Worm (Caenorhabditis elegans) whole organism, L1 larva: ENCODE measurements around the gene H14A12.3.

ENCODE experiments used
- C04F5.9 ChIP-seq: sonication (generic microtip); optimal IDR thresholded peaks from 2 replicates; lab custom pipeline; 2016; ENCODE audit warnings: missing genetic modification characterization, missing compliant biosample characterization
- aly-2 ChIP-seq: fragments of 150-350 bp; optimal IDR thresholded peaks from 2 replicates; lab custom pipeline; 2014; ENCODE audit warnings: missing biosample characterization, missing genetic modification characterization
- ama-1 ChIP-seq: fragments of 150-350 bp; optimal IDR thresholded peaks from 2 replicates; lab custom pipeline; 2014
- blmp-1 ChIP-seq: fragments of 150-350 bp; optimal IDR thresholded peaks from 2 replicates; lab custom pipeline; 2014; ENCODE audit warnings: missing biosample characterization, missing genetic modification characterization
- ceh-63 ChIP-seq: fragments of 200-800 bp; sonication (Bioruptor generic); optimal IDR thresholded peaks from 2 replicates; lab custom pipeline; 2018; ENCODE audit warnings: mild to moderate bottlenecking, missing genetic modification characterization, missing compliant biosample characterization
- ceh-82 ChIP-seq, 3 experiments: fragments of 150-350 bp in 1 of 3; sonication (generic microtip) in 2 of 3; optimal IDR thresholded peaks; 2 replicates each; lab custom pipeline; 2014 to 2017; ENCODE audit warnings: missing biosample characterization in 3 of 3, missing genetic modification characterization in 3 of 3
- ceh-90 ChIP-seq: sonication (generic microtip); optimal IDR thresholded peaks from 2 replicates; lab custom pipeline; 2016; ENCODE audit warnings: missing genetic modification characterization, missing compliant biosample characterization
- dpl-1 ChIP-seq, 3 experiments: fragments of 150-350 bp in 2 of 3; sonication (generic microtip) in 1 of 3; optimal IDR thresholded peaks; 2 replicates each; lab custom pipeline; 2014 to 2017; ENCODE audit warnings: missing biosample characterization in 3 of 3, missing genetic modification characterization in 3 of 3, missing genetic modification reagents in 3 of 3
- dsc-1 ChIP-seq: sonication (generic microtip); optimal IDR thresholded peaks from 2 replicates; lab custom pipeline; 2016; ENCODE audit warnings: mild to moderate bottlenecking, missing genetic modification characterization, missing compliant biosample characterization
- efl-1 ChIP-seq, 4 experiments: fragments of 150-350 bp; optimal IDR thresholded peaks in 3 of 4; peaks in 1 of 4; 1 replicate in 1 of 4; 2 replicates in 3 of 4; lab custom pipeline; 2014; ENCODE audit warnings: missing biosample characterization in 2 of 4, missing genetic modification characterization in 2 of 4, missing genetic modification reagents in 2 of 4
- egl-27 ChIP-seq, 2 experiments: fragments of 150-350 bp in 1 of 2; sonication (generic microtip); optimal IDR thresholded peaks; 3 replicates each; lab custom pipeline; 2017 to 2018; ENCODE audit warnings: missing biosample characterization in 2 of 2, missing genetic modification characterization in 2 of 2, missing genetic modification reagents in 2 of 2
- elt-2 ChIP-seq: sonication (generic microtip); optimal IDR thresholded peaks from 2 replicates; lab custom pipeline; 2016; ENCODE audit warnings: missing genetic modification characterization, mild to moderate bottlenecking, inconsistent platforms, missing compliant biosample characterization, missing genetic modification reagents
- ets-5 ChIP-seq: fragments of 200-800 bp; sonication (Bioruptor generic); IDR thresholded peaks from 2 replicates; pipeline ENCODE4 v1.3.6; 2022; ENCODE audit warnings: missing genetic modification characterization, missing compliant biosample characterization
- fkh-4 ChIP-seq: sonication (generic microtip); optimal IDR thresholded peaks from 2 replicates; lab custom pipeline; 2016; ENCODE audit warnings: missing compliant biosample characterization, missing genetic modification characterization, borderline replicate concordance
- grh-1 ChIP-seq: fragments of 200-800 bp; sonication (Bioruptor generic); IDR thresholded peaks from 2 replicates; pipeline ENCODE4 v1.3.6; 2022; ENCODE audit warnings: missing genetic modification reagents, missing genetic modification characterization, missing compliant biosample characterization
- hlh-17 ChIP-seq: fragments of 200-800 bp; sonication (Bioruptor generic); optimal IDR thresholded peaks from 2 replicates; lab custom pipeline; 2018; ENCODE audit warnings: missing genetic modification characterization, mild to moderate bottlenecking, missing compliant biosample characterization, moderate library complexity, borderline replicate concordance
- hlh-4 ChIP-seq: sonication (generic microtip); optimal IDR thresholded peaks from 2 replicates; lab custom pipeline; 2016; ENCODE audit warnings: mild to moderate bottlenecking, missing genetic modification characterization, missing compliant biosample characterization
- lin-35 ChIP-seq, 2 experiments: fragments of 150-350 bp; optimal IDR thresholded peaks; 2 replicates each; lab custom pipeline; 2014; ENCODE audit warnings: missing biosample characterization in 2 of 2, missing genetic modification characterization in 2 of 2, missing genetic modification reagents in 2 of 2
- lin-39 ChIP-seq: fragments of 150-350 bp; optimal IDR thresholded peaks from 2 replicates; lab custom pipeline; 2014; ENCODE audit warnings: missing biosample characterization, missing genetic modification reagents, missing genetic modification characterization
- lsy-2 ChIP-seq, 2 experiments: fragments of 150-350 bp; optimal IDR thresholded peaks; 2 replicates each; lab custom pipeline; 2014; ENCODE audit warnings: missing biosample characterization in 2 of 2, missing genetic modification characterization in 2 of 2
- mab-9 ChIP-seq: fragments of 200-800 bp; sonication (Bioruptor generic); IDR thresholded peaks from 2 replicates; pipeline ENCODE4 v1.3.6; 2022; ENCODE audit warnings: missing genetic modification reagents, missing genetic modification characterization, missing compliant biosample characterization
- mdl-1 ChIP-seq, 2 experiments: fragments of 150-350 bp; optimal IDR thresholded peaks; 2 replicates each; lab custom pipeline; 2014 to 2017; ENCODE audit warnings: missing biosample characterization in 2 of 2, missing genetic modification characterization in 2 of 2, inconsistent platforms in 1 of 2
- mep-1 ChIP-seq: fragments of 150-350 bp; optimal IDR thresholded peaks from 2 replicates; lab custom pipeline; 2014; ENCODE audit warnings: missing biosample characterization, missing genetic modification characterization
- nhr-11 ChIP-seq: fragments of 150-350 bp; optimal IDR thresholded peaks from 2 replicates; lab custom pipeline; 2014; ENCODE audit warnings: missing biosample characterization, missing genetic modification characterization
- nhr-19 ChIP-seq: fragments of 200-800 bp; sonication (Bioruptor generic); conservative IDR thresholded peaks from 2 replicates; pipeline ENCODE4 v1.3.6; 2022; ENCODE audit warnings: missing genetic modification characterization, missing compliant biosample characterization
- nhr-47 ChIP-seq: sonication (generic microtip); optimal IDR thresholded peaks from 2 replicates; lab custom pipeline; 2016; ENCODE audit warnings: mild to moderate bottlenecking, missing genetic modification characterization, moderate library complexity, missing compliant biosample characterization
- nhr-71 ChIP-seq: sonication (generic microtip); optimal IDR thresholded peaks from 2 replicates; lab custom pipeline; 2016; ENCODE audit warnings: mild to moderate bottlenecking, missing genetic modification characterization, moderate library complexity, missing compliant biosample characterization
- nhr-76 ChIP-seq: sonication (generic microtip); optimal IDR thresholded peaks from 2 replicates; lab custom pipeline; 2017; ENCODE audit warnings: missing biosample characterization, missing genetic modification characterization
- nhr-90 ChIP-seq: sonication (generic microtip); optimal IDR thresholded peaks from 2 replicates; lab custom pipeline; 2016; ENCODE audit warnings: mild to moderate bottlenecking, missing genetic modification characterization, missing compliant biosample characterization; ENCODE audit not compliant: poor library complexity
- rnt-1 ChIP-seq: sonication (generic microtip); optimal IDR thresholded peaks from 2 replicates; lab custom pipeline; 2016; ENCODE audit warnings: mild to moderate bottlenecking, missing genetic modification characterization, moderate library complexity, missing compliant biosample characterization
- skn-1 ChIP-seq: fragments of 150-350 bp; optimal IDR thresholded peaks from 2 replicates; lab custom pipeline; 2014; ENCODE audit warnings: missing biosample characterization, missing genetic modification characterization
- snpc-4 ChIP-seq: fragments of 150-350 bp; optimal IDR thresholded peaks from 2 replicates; lab custom pipeline; 2014; ENCODE audit warnings: missing biosample characterization, missing genetic modification characterization
- snu-23 ChIP-seq: sonication (generic microtip); optimal IDR thresholded peaks from 2 replicates; lab custom pipeline; 2016; ENCODE audit warnings: missing genetic modification characterization, missing compliant biosample characterization
- sox-4 ChIP-seq: sonication (generic microtip); optimal IDR thresholded peaks from 2 replicates; lab custom pipeline; 2016; ENCODE audit warnings: missing genetic modification characterization, missing compliant biosample characterization
- sup-37 ChIP-seq: fragments of 200-800 bp; sonication (Bioruptor generic); optimal IDR thresholded peaks from 2 replicates; lab custom pipeline; 2018; ENCODE audit warnings: mild to moderate bottlenecking, missing genetic modification characterization, missing compliant biosample characterization
- unc-130 ChIP-seq: fragments of 150-350 bp; optimal IDR thresholded peaks from 2 replicates; lab custom pipeline; 2017; ENCODE audit warnings: missing biosample characterization, missing genetic modification characterization, inconsistent platforms
- unc-62 ChIP-seq: fragments of 150-350 bp; optimal IDR thresholded peaks from 2 replicates; lab custom pipeline; 2014; ENCODE audit warnings: missing biosample characterization, missing genetic modification reagents, missing genetic modification characterization
- unc-86 ChIP-seq: sonication (generic microtip); optimal IDR thresholded peaks from 2 replicates; lab custom pipeline; 2016; ENCODE audit warnings: missing genetic modification characterization, missing compliant biosample characterization
- vab-15 ChIP-seq: sonication (generic microtip); optimal IDR thresholded peaks from 2 replicates; lab custom pipeline; 2017; ENCODE audit warnings: missing genotype, mild to moderate bottlenecking, missing genetic modification characterization, missing compliant biosample characterization
- xbp-1 ChIP-seq: sonication (generic microtip); optimal IDR thresholded peaks from 2 replicates; lab custom pipeline; 2016; ENCODE audit warnings: missing genetic modification characterization, missing compliant biosample characterization
- zag-1 ChIP-seq: fragments of 150-350 bp; optimal IDR thresholded peaks from 2 replicates; lab custom pipeline; 2014; ENCODE audit warnings: missing biosample characterization, missing genetic modification characterization
- zip-4 ChIP-seq: fragments of 200-800 bp; sonication (Bioruptor generic); optimal IDR thresholded peaks from 2 replicates; lab custom pipeline; 2018; ENCODE audit warnings: mild to moderate bottlenecking, missing genetic modification characterization, moderate library complexity, missing compliant biosample characterization
- ztf-11 ChIP-seq, 2 experiments: sonication (generic microtip); optimal IDR thresholded peaks; 2 replicates each; lab custom pipeline; 2016 to 2017; ENCODE audit warnings: missing genetic modification characterization in 2 of 2, missing biosample characterization in 1 of 2, missing compliant biosample characterization in 1 of 2

Gene H14A12.3

DNA sequence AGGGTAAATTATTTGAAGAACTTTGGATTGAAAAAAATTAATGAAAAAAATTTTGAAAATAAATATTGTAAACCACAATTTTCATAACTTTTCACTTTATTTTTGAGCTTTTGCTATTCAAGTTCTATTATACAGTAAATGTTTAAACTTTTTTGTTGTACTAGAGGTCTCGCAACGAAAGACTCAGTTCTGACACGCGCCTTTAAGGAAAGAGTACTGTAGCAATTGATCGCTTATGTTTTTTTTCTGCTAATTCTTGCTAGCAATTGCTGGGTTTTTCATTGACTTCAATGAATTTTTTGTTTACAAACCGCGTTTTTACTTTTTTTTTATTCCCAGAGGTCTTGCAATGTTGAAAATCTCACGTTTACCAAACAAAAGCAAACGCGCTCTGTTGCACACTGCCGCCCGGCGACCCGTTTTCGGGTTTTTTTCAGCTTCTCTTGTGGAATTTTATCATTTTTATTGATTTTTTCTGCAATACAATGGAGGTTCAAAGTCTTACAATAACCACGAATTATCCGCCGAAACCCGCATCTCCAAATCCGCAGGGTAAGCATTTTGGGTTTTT is at the start of gene H14A12.3:
H14A12.3 (plus strand) TSS at position 360 of the 571 bp plus-strand sequence.
- TF ChIP-seq dsc-1 (tag; lab: Kevin White, UChicago) (no peak), grh-1 (no peak), skn-1 (tag; lab: Kevin White, UChicago) (peak; percentile 28), nhr-47 (no peak), lsy-2 (tag; optimal IDR thresholded peaks at IDR 0.05; lab: Kevin White, UChicago) (peak in 1 of 2 experiments; percentile 33), snu-23 (peak; percentile 9), blmp-1 (tag; lab: Kevin White, UChicago) (peak; percentile 44), C04F5.9 (no peak), dpl-1 (GFP tag; optimal IDR thresholded peaks at IDR 0.05; lab: Kevin White, UChicago) (peak in 2 of 3 experiments; percentile 3 to 28), nhr-19 (GFP tag; lab: Robert Waterston, UW) (no peak), mep-1 (tag; lab: Kevin White, UChicago) (peak; percentile 30), lin-35 (GFP tag; optimal IDR thresholded peaks at IDR 0.05; lab: Kevin White, UChicago) (peak in 1 of 2 experiments; percentile 37), hlh-4 (no peak), mdl-1 (tag; optimal IDR thresholded peaks at IDR 0.05; lab: Kevin White, UChicago) (no peak), efl-1 (optimal IDR thresholded peaks at IDR 0.05; lab: Kevin White, UChicago) (peak; percentile 24 to 29), efl-1 (GFP tag; optimal IDR thresholded peaks at IDR 0.05 in 1 of 2; lab: Kevin White, UChicago) (peak in 1 of 2 experiments; percentile 14), fkh-4 (tag; lab: Kevin White, UChicago) (no peak), mab-9 (GFP tag; lab: Robert Waterston, UW) (no peak)

DNA sequence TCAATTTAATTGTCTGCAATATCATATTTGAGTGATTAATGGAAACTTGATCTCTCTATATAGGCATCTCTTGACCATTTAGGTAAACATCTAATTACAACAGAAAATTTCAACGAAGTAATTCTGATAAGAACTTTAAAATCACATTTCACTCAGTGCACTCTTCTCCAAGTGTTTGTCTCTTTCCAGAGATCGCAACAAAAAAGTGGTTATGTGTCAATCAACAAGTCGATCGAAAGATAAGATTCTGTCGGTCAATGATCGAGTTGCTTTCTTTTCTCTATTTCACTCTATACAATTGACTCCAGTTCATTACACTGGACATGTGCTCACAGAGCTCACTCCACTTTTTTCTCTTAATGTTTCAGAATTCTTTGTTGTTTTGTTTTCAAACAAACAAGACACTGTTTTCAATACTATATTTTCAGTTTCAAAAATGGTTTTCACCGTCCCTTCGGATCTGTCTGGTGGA is 9.9 kb upstream of the H14A12.3 start, which contains the start of gene alh-12:
alh-12 (plus strand) TSS at position 422 of the 472 bp plus-strand sequence.
- TF ChIP-seq fkh-4 (tag; lab: Kevin White, UChicago) (no peak), lin-35 (GFP tag; optimal IDR thresholded peaks at IDR 0.05; lab: Kevin White, UChicago) (peak in 1 of 2 experiments; percentile 19), lsy-2 (tag; optimal IDR thresholded peaks at IDR 0.05; lab: Kevin White, UChicago) (peak in 1 of 2 experiments; percentile 21), egl-27 (tag; optimal IDR thresholded peaks at IDR 0.05; lab: Kevin White, UChicago) (no peak), rnt-1 (tag; lab: Kevin White, UChicago) (peak; percentile 21), nhr-71 (tag; lab: Kevin White, UChicago) (peak; percentile 27), xbp-1 (no peak), elt-2 (tag; lab: Kevin White, UChicago) (peak; percentile 63), vab-15 (tag; lab: Kevin White, UChicago) (no peak), zip-4 (GFP tag; lab: Kevin White, UChicago) (no peak), snu-23 (peak; percentile 4)

DNA sequence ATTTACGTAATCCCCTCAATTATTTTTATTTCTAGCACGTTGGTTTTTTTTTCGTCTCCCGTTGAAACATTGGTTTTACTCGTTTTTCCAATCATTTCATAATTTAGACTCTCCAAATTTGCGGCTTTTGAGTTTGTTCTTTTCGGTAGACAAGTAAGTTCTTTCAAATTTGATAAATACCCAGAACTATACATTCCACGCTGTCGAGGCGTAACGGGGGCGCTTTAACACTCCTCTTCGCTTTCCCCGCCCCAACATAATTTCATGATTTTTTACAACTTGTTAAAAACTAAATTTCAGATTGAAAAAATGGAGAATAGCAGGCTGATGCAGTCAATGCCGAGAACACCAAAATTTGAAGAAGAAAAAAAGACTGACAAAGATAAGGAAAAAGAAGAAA is 7.0 kb upstream of the H14A12.3 start, which contains the start of gene Y69F12A.1:
Y69F12A.1 (plus strand) TSS at position 301 of the 400 bp plus-strand sequence.
- TF ChIP-seq unc-130 (tag; lab: Kevin White, UChicago), result no peak
- no peak for TF ChIP-seq ama-1 (lab: Kevin White, UChicago)
- no peak for TF ChIP-seq unc-62 (GFP tag; lab: Kevin White, UChicago)
- no peak for TF ChIP-seq efl-1 (optimal IDR thresholded peaks at IDR 0.05; lab: Kevin White, UChicago)
- no peak for TF ChIP-seq efl-1 (GFP tag; optimal IDR thresholded peaks at IDR 0.05 in 1 of 2; lab: Kevin White, UChicago)
- no peak for TF ChIP-seq zag-1 (tag; lab: Kevin White, UChicago)
- TF ChIP-seq fkh-4 (tag; lab: Kevin White, UChicago), result no peak
- TF ChIP-seq sup-37 (GFP tag; lab: Kevin White, UChicago), result no peak
- TF ChIP-seq ceh-90 (tag; lab: Kevin White, UChicago), result no peak
- TF ChIP-seq ets-5, result no peak
- TF ChIP-seq elt-2 (tag; lab: Kevin White, UChicago), result no peak
- TF ChIP-seq, all 84 proteins: peak for 0

DNA sequence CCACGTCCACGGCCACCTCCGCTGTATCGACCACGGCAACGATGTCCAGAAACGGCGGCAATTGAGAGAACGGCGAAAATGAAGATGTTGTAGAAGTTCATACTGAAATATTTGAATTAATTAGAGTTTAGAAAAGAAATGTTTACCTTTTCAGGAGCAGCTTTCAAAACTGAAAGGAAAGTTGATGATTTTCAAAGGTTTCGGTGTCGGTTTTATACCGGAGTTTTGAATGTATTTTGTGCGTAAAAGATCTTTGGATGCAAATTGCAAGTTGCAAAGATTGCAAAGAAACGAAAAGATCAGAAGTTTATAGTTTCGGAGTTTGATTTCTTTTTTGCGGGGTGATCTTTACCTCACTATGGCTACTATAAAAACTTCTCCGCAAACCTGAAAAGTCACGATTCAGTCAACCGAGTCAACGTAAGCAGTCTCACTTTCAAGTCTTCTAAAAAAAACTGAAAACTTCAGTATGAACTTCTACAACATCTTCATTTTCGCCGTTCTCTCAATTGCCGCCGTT is 4.7 kb upstream of the H14A12.3 start, which contains the start of the genes fipr-19 and fipr-18:
fipr-19 (minus strand) TSS at position 101 of the 520 bp plus-strand sequence.
fipr-18 (plus strand) TSS at position 470 of the 520 bp plus-strand sequence.
- TF ChIP-seq unc-86 (tag; lab: Kevin White, UChicago) (no peak), ceh-82 (tag; optimal IDR thresholded peaks at IDR 0.05; lab: Kevin White, UChicago) (no peak), ztf-11 (tag; optimal IDR thresholded peaks at IDR 0.05; lab: Kevin White, UChicago) (no peak), hlh-17 (GFP tag; lab: Kevin White, UChicago) (no peak), lin-39 (tag; lab: Kevin White, UChicago) (no peak), nhr-76 (no peak), snpc-4 (tag; lab: Kevin White, UChicago) (no peak), efl-1 (optimal IDR thresholded peaks at IDR 0.05; lab: Kevin White, UChicago) (no peak), efl-1 (GFP tag; optimal IDR thresholded peaks at IDR 0.05 in 1 of 2; lab: Kevin White, UChicago) (no peak), mab-9 (GFP tag; lab: Robert Waterston, UW) (no peak), ceh-63 (GFP tag; lab: Kevin White, UChicago) (no peak), ama-1 (lab: Kevin White, UChicago) (no peak), sox-4 (tag; lab: Kevin White, UChicago) (no peak), nhr-90 (tag; lab: Kevin White, UChicago) (no peak), aly-2 (no peak), nhr-11 (tag; lab: Kevin White, UChicago) (no peak), ets-5 (no peak), hlh-4 (no peak)
